Worm (Caenorhabditis elegans): ENCODE results near the gene R07E3.1.
A peak's percentile ranks its signal among the peaks of the same experiment; 100 is the strongest.

- TF ChIP-seq blmp-1 (tag; optimal IDR thresholded peaks at IDR 0.05), result no peak
- peak; percentile 32 for TF ChIP-seq unc-62 (GFP tag; optimal IDR thresholded peaks at IDR 0.05)
- no peak for TF ChIP-seq nhr-76 (tag; optimal IDR thresholded peaks at IDR 0.05)
- TF ChIP-seq unc-39 (tag; optimal IDR thresholded peaks at IDR 0.05), result no peak
- no peak for TF ChIP-seq ceh-39 (tag; optimal IDR thresholded peaks at IDR 0.05)
- no peak for TF ChIP-seq mls-2 (tag; optimal IDR thresholded peaks at IDR 0.05)
- TF ChIP-seq mab-5 (tag; optimal IDR thresholded peaks at IDR 0.05), result no peak
- peak; percentile 39 for TF ChIP-seq ces-1 (GFP tag; optimal IDR thresholded peaks at IDR 0.05)
Measured at ce11 chrX:10332035-10332614, 8.8 kb downstream of the R07E3.1 start.

Data from whole organism, mixed stage, embryonic.